Fruit fly (Drosophila melanogaster) whole organism: ENCODE results near the gene CG8773.

Source experiments
- CG8478 ChIP-seq: fragments of >200 bp; optimal IDR thresholded peaks from 2 replicates; lab custom pipeline; 2018; ENCODE audit warnings: inconsistent platforms
- Dll ChIP-seq: fragments of >200 bp; optimal IDR thresholded peaks from 2 replicates; lab custom pipeline; 2017
- EcR ChIP-seq, 2 experiments: fragments of >200 bp; optimal IDR thresholded peaks; 2 replicates each; lab custom pipeline; 2017; ENCODE audit warnings: missing biosample characterization in 2 of 2, missing genetic modification characterization in 2 of 2, missing genetic modification reagents in 2 of 2
- pan ChIP-seq: fragments of >200 bp; optimal IDR thresholded peaks from 2 replicates; lab custom pipeline; 2017
- psq ChIP-seq: fragments of >200 bp; optimal IDR thresholded peaks from 2 replicates; lab custom pipeline; 2017
- usp ChIP-seq: fragments of >200 bp; optimal IDR thresholded peaks from 2 replicates; lab custom pipeline; 2017; ENCODE audit warnings: missing biosample characterization, missing genetic modification characterization, mixed read lengths

DNA sequence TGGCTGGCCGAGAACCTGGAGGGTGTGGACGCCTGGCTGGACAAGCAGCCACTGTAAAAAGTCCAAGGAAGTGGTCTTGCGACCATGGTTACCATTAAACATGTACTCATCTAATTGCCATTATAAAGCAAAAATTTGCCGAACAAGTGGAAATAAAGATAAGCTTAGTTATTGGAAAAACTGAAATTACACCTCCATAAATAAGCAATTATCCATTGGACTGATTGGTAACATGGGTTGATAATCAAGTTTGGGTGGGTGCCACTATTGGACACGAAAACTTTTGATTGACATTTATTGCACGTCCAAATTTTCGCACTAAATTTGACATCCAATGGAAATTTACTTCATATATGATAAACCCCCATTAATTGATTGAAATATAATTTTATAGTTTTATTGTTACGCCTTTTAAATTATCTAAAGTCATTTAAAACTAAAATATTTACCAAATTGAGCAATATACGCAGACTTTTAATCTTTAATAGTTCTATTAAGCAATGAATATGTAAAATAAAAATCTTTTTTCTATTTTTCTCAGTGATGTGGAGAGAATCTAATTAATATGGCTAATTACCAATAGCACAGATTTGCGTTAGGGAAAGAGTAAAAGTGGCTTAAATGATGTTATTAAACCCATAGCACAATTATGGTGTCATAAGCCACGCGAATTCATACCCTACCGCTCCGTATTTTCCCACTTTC is 3.7 kb downstream of the CG8773 start, which contains the start of gene CG8774:
- no peak for TF ChIP-seq CG8478 (lab: Kevin White, UChicago)
- no peak for TF ChIP-seq pan (lab: Kevin White, UChicago)
- TF ChIP-seq psq (lab: Kevin White, UChicago) = no peak
- no peak for TF ChIP-seq usp (GFP tag; lab: Kevin White, UChicago)
- no peak for TF ChIP-seq EcR (GFP tag; optimal IDR thresholded peaks at IDR 0.05; lab: Kevin White, UChicago)
- TF ChIP-seq Dll (lab: Kevin White, UChicago) = no peak
